Worm (Caenorhabditis elegans) whole organism, L2 larva: ENCODE data around the gene C34F6.9.
A peak's percentile ranks its signal among the peaks of the same experiment; 100 is the strongest.

Source experiments
- C34F6.9 ChIP-seq: fragments of 150-350 bp; optimal IDR thresholded peaks from 2 replicates; lab custom pipeline; 2014; ENCODE audit warnings: missing biosample characterization, missing genetic modification characterization
- F13H6.1 ChIP-seq: sonication (generic microtip); optimal IDR thresholded peaks from 2 replicates; lab custom pipeline; 2016; ENCODE audit warnings: missing genetic modification characterization, missing compliant biosample characterization
- R02D3.7 ChIP-seq: fragments of 150-350 bp; optimal IDR thresholded peaks from 2 replicates; lab custom pipeline; 2014; ENCODE audit warnings: missing biosample characterization, missing genetic modification characterization
- Y55F3AM.14 ChIP-seq: fragments of 200-800 bp; sonication (Bioruptor generic); optimal IDR thresholded peaks from 2 replicates; lab custom pipeline; 2018; ENCODE audit warnings: mild to moderate bottlenecking, missing genetic modification characterization, missing compliant biosample characterization
- ZK546.5 ChIP-seq: sonication (generic microtip); optimal IDR thresholded peaks from 2 replicates; lab custom pipeline; 2017; ENCODE audit warnings: missing biosample characterization, missing genetic modification characterization
- alr-1 ChIP-seq: fragments of 150-350 bp; optimal IDR thresholded peaks from 2 replicates; lab custom pipeline; 2014; ENCODE audit warnings: missing biosample characterization, missing genetic modification characterization
- aly-2 ChIP-seq: fragments of 150-350 bp; optimal IDR thresholded peaks from 2 replicates; lab custom pipeline; 2014; ENCODE audit warnings: missing biosample characterization, missing genetic modification characterization
- ama-1 ChIP-seq: fragments of 150-350 bp; optimal IDR thresholded peaks from 2 replicates; lab custom pipeline; 2018; ENCODE audit warnings: inconsistent platforms
- blmp-1 ChIP-seq: sonication (generic microtip); optimal IDR thresholded peaks from 2 replicates; lab custom pipeline; 2017; ENCODE audit warnings: missing genetic modification characterization, mild to moderate bottlenecking, missing compliant biosample characterization, antibody characterized with exemption, moderate library complexity; ENCODE audit not compliant: insufficient read depth
- ceh-16 ChIP-seq: fragments of 150-350 bp; optimal IDR thresholded peaks from 2 replicates; lab custom pipeline; 2014; ENCODE audit warnings: missing biosample characterization, missing genetic modification characterization
- ceh-82 ChIP-seq: fragments of 150-350 bp; optimal IDR thresholded peaks from 2 replicates; lab custom pipeline; 2014; ENCODE audit warnings: missing biosample characterization, missing genetic modification characterization
- crh-2 ChIP-seq: sonication (generic microtip); optimal IDR thresholded peaks from 2 replicates; lab custom pipeline; 2017; ENCODE audit warnings: missing biosample characterization, missing genetic modification characterization
- dmd-4 ChIP-seq: sonication (generic microtip); optimal IDR thresholded peaks from 2 replicates; lab custom pipeline; 2017; ENCODE audit warnings: missing biosample characterization, missing genetic modification characterization
- egl-27 ChIP-seq: sonication (generic microtip); optimal IDR thresholded peaks from 3 replicates; lab custom pipeline; 2017; ENCODE audit warnings: missing biosample characterization, missing genetic modification reagents, missing genetic modification characterization
- elt-1 ChIP-seq: fragments of 150-350 bp; optimal IDR thresholded peaks from 2 replicates; lab custom pipeline; 2014; ENCODE audit warnings: missing biosample characterization, missing genetic modification characterization
- elt-3 ChIP-seq: sonication (generic microtip); optimal IDR thresholded peaks from 2 replicates; lab custom pipeline; 2017; ENCODE audit warnings: missing biosample characterization, missing genetic modification characterization
- fos-1 ChIP-seq: fragments of 150-350 bp; optimal IDR thresholded peaks from 2 replicates; lab custom pipeline; 2014; ENCODE audit warnings: missing biosample characterization, missing genetic modification characterization
- gmeb-1 ChIP-seq: fragments of 150-350 bp; optimal IDR thresholded peaks from 2 replicates; lab custom pipeline; 2014; ENCODE audit warnings: missing biosample characterization, missing genetic modification characterization
- lin-11 ChIP-seq: fragments of 150-350 bp; sonication (generic microtip); optimal IDR thresholded peaks from 2 replicates; lab custom pipeline; 2014; ENCODE audit warnings: missing biosample characterization, missing genetic modification characterization, inconsistent platforms, mixed read lengths
- lin-13 ChIP-seq: fragments of 150-350 bp; optimal IDR thresholded peaks from 2 replicates; lab custom pipeline; 2014; ENCODE audit warnings: missing biosample characterization, missing genetic modification reagents, missing genetic modification characterization
- lin-39 ChIP-seq: fragments of 150-350 bp; optimal IDR thresholded peaks from 2 replicates; lab custom pipeline; 2014; ENCODE audit warnings: missing biosample characterization, missing genetic modification reagents, missing genetic modification characterization
- lsy-2 ChIP-seq, 2 experiments: fragments of 150-350 bp in 1 of 2; sonication (generic microtip) in 1 of 2; optimal IDR thresholded peaks; 2 replicates each; lab custom pipeline; 2014 to 2017; ENCODE audit warnings: missing biosample characterization in 2 of 2, missing genetic modification characterization in 2 of 2
- mab-5 ChIP-seq: fragments of 150-350 bp; optimal IDR thresholded peaks from 2 replicates; lab custom pipeline; 2014; ENCODE audit warnings: missing biosample characterization, missing genetic modification characterization
- mbf-1 ChIP-seq: sonication (generic microtip); optimal IDR thresholded peaks from 2 replicates; lab custom pipeline; 2017; ENCODE audit warnings: missing biosample characterization, missing genetic modification characterization
- mdl-1 ChIP-seq, 2 experiments: fragments of 150-350 bp in 1 of 2; sonication (generic microtip) in 1 of 2; optimal IDR thresholded peaks; 2 replicates each; lab custom pipeline; 2017; ENCODE audit warnings: missing biosample characterization in 2 of 2, missing genetic modification characterization in 2 of 2
- nhr-10 ChIP-seq: sonication (generic microtip); optimal IDR thresholded peaks from 2 replicates; lab custom pipeline; 2017; ENCODE audit warnings: missing biosample characterization, missing genetic modification characterization
- nhr-11 ChIP-seq: fragments of 150-350 bp; optimal IDR thresholded peaks from 2 replicates; lab custom pipeline; 2014; ENCODE audit warnings: missing biosample characterization, missing genetic modification characterization
- nhr-12 ChIP-seq: fragments of 150-350 bp; optimal IDR thresholded peaks from 2 replicates; lab custom pipeline; 2014; ENCODE audit warnings: missing biosample characterization, missing genetic modification characterization
- nhr-129 ChIP-seq: fragments of 150-350 bp; optimal IDR thresholded peaks from 2 replicates; lab custom pipeline; 2014; ENCODE audit warnings: missing biosample characterization, missing genetic modification characterization
- nhr-21 ChIP-seq: fragments of 150-350 bp; optimal IDR thresholded peaks from 2 replicates; lab custom pipeline; 2014; ENCODE audit warnings: missing biosample characterization, missing genetic modification characterization
- nhr-23 ChIP-seq: fragments of 150-350 bp; optimal IDR thresholded peaks from 2 replicates; lab custom pipeline; 2014; ENCODE audit warnings: missing biosample characterization, missing genetic modification reagents, missing genetic modification characterization
- nhr-237 ChIP-seq: fragments of 150-350 bp; optimal IDR thresholded peaks from 2 replicates; lab custom pipeline; 2014; ENCODE audit warnings: missing biosample characterization, missing genetic modification characterization
- nhr-25 ChIP-seq: fragments of 150-350 bp; sonication (generic microtip); optimal IDR thresholded peaks from 3 replicates; lab custom pipeline; 2014; ENCODE audit warnings: missing biosample characterization, missing genetic modification characterization
- nhr-6 ChIP-seq: fragments of 150-350 bp; optimal IDR thresholded peaks from 2 replicates; lab custom pipeline; 2014; ENCODE audit warnings: missing biosample characterization, missing genetic modification characterization
- nhr-77 ChIP-seq: fragments of 150-350 bp; optimal IDR thresholded peaks from 2 replicates; lab custom pipeline; 2014; ENCODE audit warnings: missing biosample characterization, missing genetic modification characterization
- peb-1 ChIP-seq: fragments of 150-350 bp; optimal IDR thresholded peaks from 2 replicates; lab custom pipeline; 2014; ENCODE audit warnings: missing biosample characterization, missing genetic modification characterization
- sem-4 ChIP-seq: fragments of 150-350 bp; optimal IDR thresholded peaks from 2 replicates; lab custom pipeline; 2014; ENCODE audit warnings: missing biosample characterization, missing genetic modification reagents, missing genetic modification characterization
- skn-1 ChIP-seq: sonication (generic microtip); optimal IDR thresholded peaks from 2 replicates; lab custom pipeline; 2017; ENCODE audit warnings: missing biosample characterization, missing genetic modification characterization
- sma-3 ChIP-seq: sonication (generic microtip); optimal IDR thresholded peaks from 2 replicates; lab custom pipeline; 2016; ENCODE audit warnings: missing genetic modification reagents, missing genetic modification characterization, missing compliant biosample characterization
- sma-9 ChIP-seq, 2 experiments: fragments of 150-350 bp in 1 of 2; sonication (generic microtip) in 1 of 2; optimal IDR thresholded peaks; 2 replicates each; lab custom pipeline; 2014 to 2016; ENCODE audit warnings: missing genetic modification characterization in 2 of 2, mild to moderate bottlenecking in 1 of 2, missing biosample characterization in 1 of 2, missing compliant biosample characterization in 1 of 2, missing genetic modification reagents in 1 of 2, moderate library complexity in 1 of 2
- snpc-4 ChIP-seq: fragments of 150-350 bp; optimal IDR thresholded peaks from 2 replicates; lab custom pipeline; 2014; ENCODE audit warnings: missing biosample characterization, missing genetic modification characterization
- unc-39 ChIP-seq: fragments of 150-350 bp; optimal IDR thresholded peaks from 2 replicates; lab custom pipeline; 2014; ENCODE audit warnings: missing biosample characterization, missing genetic modification characterization
- unc-55 ChIP-seq: fragments of 150-350 bp; sonication (generic microtip); optimal IDR thresholded peaks from 3 replicates; lab custom pipeline; 2014; ENCODE audit warnings: missing biosample characterization, missing genetic modification reagents, missing genetic modification characterization
- unc-62 ChIP-seq: fragments of 150-350 bp; optimal IDR thresholded peaks from 2 replicates; lab custom pipeline; 2014; ENCODE audit warnings: missing biosample characterization, missing genetic modification reagents, missing genetic modification characterization
- zag-1 ChIP-seq: fragments of 150-350 bp; optimal IDR thresholded peaks from 2 replicates; lab custom pipeline; 2014; ENCODE audit warnings: missing biosample characterization, missing genetic modification characterization
- ztf-1 ChIP-seq: fragments of 200-800 bp; sonication (Bioruptor generic); conservative IDR thresholded peaks from 2 replicates; pipeline ENCODE4 v1.3.6; 2022; ENCODE audit warnings: missing genetic modification characterization, missing compliant biosample characterization
- ztf-11 ChIP-seq: sonication (generic microtip); optimal IDR thresholded peaks from 2 replicates; lab custom pipeline; 2017; ENCODE audit warnings: missing biosample characterization, missing genetic modification characterization
- ztf-4 ChIP-seq: fragments of 150-350 bp; optimal IDR thresholded peaks from 2 replicates; lab custom pipeline; 2014; ENCODE audit warnings: missing biosample characterization, missing genetic modification characterization

The C34F6.9 gene

ce11 chrX:11208788-11209187 lies 13.7 kb downstream of the C34F6.9 start, which contains the start of gene C34F6.5:
Gene C34F6.5 (minus strand): TSS chrX:11208888.
- TF ChIP-seq nhr-6 (tag; lab: Kevin White, UChicago), result no peak

- peak; percentile 3 for TF ChIP-seq unc-62 (GFP tag; lab: Kevin White, UChicago)
- peak; percentile 90 for TF ChIP-seq nhr-129 (tag; lab: Kevin White, UChicago)
- no peak for TF ChIP-seq mbf-1 (tag; lab: Kevin White, UChicago)
- peak; percentile 53 for TF ChIP-seq nhr-237 (tag; lab: Kevin White, UChicago)
- peak in 1 of 2 experiments; percentile 66 for TF ChIP-seq mdl-1 (tag; optimal IDR thresholded peaks at IDR 0.05; lab: Kevin White, UChicago)
- TF ChIP-seq snpc-4 (tag; lab: Kevin White, UChicago), result peak; percentile 37
- no peak for TF ChIP-seq Y55F3AM.14
- TF ChIP-seq alr-1 (tag; lab: Kevin White, UChicago), result no peak
- TF ChIP-seq peb-1 (tag; lab: Kevin White, UChicago), result no peak
- no peak for TF ChIP-seq nhr-23 (tag; lab: Kevin White, UChicago)
- peak; percentile 75 for TF ChIP-seq nhr-77 (tag; lab: Kevin White, UChicago)
- TF ChIP-seq nhr-25 (tag; lab: Kevin White, UChicago), result peak; percentile 95
- peak; percentile 80 for TF ChIP-seq sem-4 (tag; lab: Kevin White, UChicago)
- TF ChIP-seq sma-3, result peak; percentile 92
- no peak for TF ChIP-seq C34F6.9 (tag; lab: Kevin White, UChicago)
- peak; percentile 91 for TF ChIP-seq mab-5
- peak; percentile 93 for TF ChIP-seq F13H6.1
- peak; percentile 94 for TF ChIP-seq unc-55
- no peak for TF ChIP-seq ztf-1
- no peak for TF ChIP-seq nhr-11
- peak; percentile 46 for TF ChIP-seq lin-11 (tag; lab: Kevin White, UChicago)
- TF ChIP-seq dmd-4, result peak; percentile 50
- no peak for TF ChIP-seq aly-2
- peak; percentile 86 for TF ChIP-seq egl-27 (tag; lab: Kevin White, UChicago)
- peak; percentile 61 for TF ChIP-seq blmp-1
- peak; percentile 92 for TF ChIP-seq nhr-6 (tag; lab: Kevin White, UChicago)
- TF ChIP-seq zag-1 (tag; lab: Kevin White, UChicago), result peak; percentile 39
- no peak for TF ChIP-seq ceh-16 (tag; lab: Kevin White, UChicago)
- TF ChIP-seq elt-3 (tag; lab: Kevin White, UChicago), result no peak
- TF ChIP-seq unc-39 (tag; lab: Kevin White, UChicago), result no peak
- TF ChIP-seq fos-1, result peak; percentile 77
- TF ChIP-seq skn-1 (tag; lab: Kevin White, UChicago), result no peak
- no peak for TF ChIP-seq ZK546.5 (tag; lab: Kevin White, UChicago)
- peak; percentile 89 for TF ChIP-seq gmeb-1 (tag; lab: Kevin White, UChicago)
- peak; percentile 97 for TF ChIP-seq sma-9 (GFP tag; optimal IDR thresholded peaks at IDR 0.05; lab: Kevin White, UChicago)
- no peak for TF ChIP-seq sma-9 (tag; optimal IDR thresholded peaks at IDR 0.05; lab: Kevin White, UChicago)
- peak; percentile 60 for TF ChIP-seq nhr-10
- peak; percentile 34 for TF ChIP-seq R02D3.7 (tag; lab: Kevin White, UChicago)
- TF ChIP-seq lsy-2 (tag; optimal IDR thresholded peaks at IDR 0.05; lab: Kevin White, UChicago), result peak; percentile 79 to 94
- TF ChIP-seq crh-2 (tag; lab: Kevin White, UChicago), result peak; percentile 94
- TF ChIP-seq ztf-4 (tag; lab: Kevin White, UChicago), result peak; percentile 76
- TF ChIP-seq ama-1 (lab: Kevin White, UChicago), result peak; percentile 15
- TF ChIP-seq nhr-12 (tag; lab: Kevin White, UChicago), result peak; percentile 6
- TF ChIP-seq elt-1 (tag; lab: Kevin White, UChicago), result no peak
- peak; percentile 92 for TF ChIP-seq nhr-21 (tag; lab: Kevin White, UChicago)
- TF ChIP-seq lin-39 (tag; lab: Kevin White, UChicago), result peak; percentile 10
- TF ChIP-seq ceh-82, result no peak
- no peak for TF ChIP-seq ztf-11 (tag; lab: Kevin White, UChicago)
- peak; percentile 88 for TF ChIP-seq lin-13 (GFP tag; lab: Kevin White, UChicago)
- TF ChIP-seq, all 48 proteins: peak for 31
These were observed 15.5 kb downstream of the C34F6.9 start, which contains the start of gene hst-2 for ce11 chrX:11206953-11207352. Gene hst-2 (minus strand): TSS chrX:11207155.
